Fruit fly (Drosophila melanogaster) ovary, adult (tissue): ENCODE data around the gene CG8360.

Experiments used
- CG17801 ChIP-seq: fragments of 200-800 bp; optimal IDR thresholded peaks from 2 replicates; lab custom pipeline; 2019; ENCODE audit warnings: missing biosample characterization, mild to moderate bottlenecking, missing genetic modification characterization, moderate library complexity; ENCODE audit not compliant: partially characterized antibody

Gene CG8360

dm6 chr2L:8203748-8204147 is 9.0 kb upstream of the CG8360 start:
- peak; percentile 61 for TF ChIP-seq CG17801

dm6 chr2L:8204366-8204765 is 8.4 kb upstream of the CG8360 start:
- no peak for TF ChIP-seq CG17801

- peak; percentile 100 for TF ChIP-seq CG17801
Measured at dm6 chr2L:8204996-8205567, 7.7 kb upstream of the CG8360 start, which contains the start of gene SLC5A11. TSS of gene SLC5A11 (minus strand) at chr2L:8205132.

- no peak for TF ChIP-seq CG17801
Measured at dm6 chr2L:8205871-8206270, 6.9 kb upstream of the CG8360 start, which contains the start of gene CG8419. TSS of gene CG8419 (plus strand) at chr2L:8206171.

dm6 chr2L:8209362-8209761 is 3.4 kb upstream of the CG8360 start:
- no peak for TF ChIP-seq CG17801

dm6 chr2L:8210468-8210867 is 2.3 kb upstream of the CG8360 start:
- TF ChIP-seq CG17801, result no peak

dm6 chr2L:8211070-8211469 is 1.7 kb upstream of the CG8360 start, which contains the start of gene Ssb-c31a:
TSS of gene Ssb-c31a (plus strand) at chr2L:8211347.
- peak; percentile 78 for TF ChIP-seq CG17801

dm6 chr2L:8213987-8214386 is 1.2 kb downstream of the CG8360 start, which contains the start of gene CG8353:
TSS of gene CG8353 (plus strand) at chr2L:8214045.
- TF ChIP-seq CG17801, result no peak

- no peak for TF ChIP-seq CG17801
Measured at dm6 chr2L:8215259-8215929, 2.6 kb downstream of the CG8360 start, which contains the start of gene CG8349. TSS of gene CG8349 (plus strand) at chr2L:8215915.

dm6 chr2L:8217917-8218316 is 5.2 kb downstream of the CG8360 start, which contains the start of gene CG8292:
TSS of gene CG8292 (minus strand) at chr2L:8218017.
- TF ChIP-seq CG17801, result no peak

- no peak for TF ChIP-seq CG17801
Measured at dm6 chr2L:8220393-8220934, 7.7 kb downstream of the CG8360 start, which contains the start of gene Snx6. TSS of gene Snx6 (minus strand) at chr2L:8220741.

- TF ChIP-seq CG17801, result no peak
Measured at dm6 chr2L:8229134-8229533, 16.4 kb downstream of the CG8360 start.

dm6 chr2L:8229628-8230027 is 16.9 kb downstream of the CG8360 start:
- TF ChIP-seq CG17801, result peak; percentile 28

- TF ChIP-seq CG17801, result no peak
Measured at dm6 chr2L:8230255-8230654, 17.5 kb downstream of the CG8360 start.

dm6 chr2L:8232389-8232788 is 19.6 kb downstream of the CG8360 start:
- no peak for TF ChIP-seq CG17801

dm6 chr2L:8233571-8233970 is 20.8 kb downstream of the CG8360 start:
- TF ChIP-seq CG17801, result no peak

dm6 chr2L:8239032-8239650 is 26.4 kb downstream of the CG8360 start:
- TF ChIP-seq CG17801, result no peak
